Worm (Caenorhabditis elegans) whole organism, late embryonic: ENCODE measurements around the gene dnc-1.

Source experiments
- F13H6.1 ChIP-seq: sonication (generic microtip); optimal IDR thresholded peaks from 2 replicates; lab custom pipeline; 2016; ENCODE audit warnings: missing genetic modification characterization, missing compliant biosample characterization
- T23F11.4 ChIP-seq: fragments of 200-800 bp; sonication (Bioruptor generic); optimal IDR thresholded peaks from 2 replicates; lab custom pipeline; 2018; ENCODE audit warnings: mild to moderate bottlenecking, missing genetic modification characterization, missing compliant biosample characterization
- Y22D7AL.16 ChIP-seq: sonication (generic microtip); optimal IDR thresholded peaks from 2 replicates; lab custom pipeline; 2016; ENCODE audit warnings: missing genetic modification characterization, missing compliant biosample characterization
- ama-1 ChIP-seq: fragments of 150-350 bp; optimal IDR thresholded peaks from 2 replicates; lab custom pipeline; 2014
- ceh-14 ChIP-seq: sonication (generic microtip); optimal IDR thresholded peaks from 2 replicates; lab custom pipeline; 2016; ENCODE audit warnings: missing genotype, missing genetic modification characterization, missing compliant biosample characterization
- ceh-18 ChIP-seq: sonication (generic microtip); optimal IDR thresholded peaks from 2 replicates; lab custom pipeline; 2016; ENCODE audit warnings: missing genetic modification characterization, missing compliant biosample characterization
- ceh-19 ChIP-seq: fragments of 200-800 bp; sonication (Bioruptor generic); optimal IDR thresholded peaks from 2 replicates; lab custom pipeline; 2018; ENCODE audit warnings: mild to moderate bottlenecking, missing genetic modification characterization, missing compliant biosample characterization
- ceh-22 ChIP-seq: sonication (generic microtip); optimal IDR thresholded peaks from 2 replicates; lab custom pipeline; 2017; ENCODE audit warnings: missing biosample characterization, missing genetic modification characterization
- ceh-24 ChIP-seq: sonication (generic microtip); optimal IDR thresholded peaks from 2 replicates; lab custom pipeline; 2016; ENCODE audit warnings: mild to moderate bottlenecking, missing genetic modification characterization, missing compliant biosample characterization
- ceh-31 ChIP-seq: sonication (generic microtip); optimal IDR thresholded peaks from 2 replicates; lab custom pipeline; 2016; ENCODE audit warnings: missing genetic modification characterization, missing compliant biosample characterization
- ceh-34 ChIP-seq: sonication (generic microtip); optimal IDR thresholded peaks from 2 replicates; lab custom pipeline; 2016; ENCODE audit warnings: mild to moderate bottlenecking, missing genetic modification characterization, missing compliant biosample characterization
- ceh-48 ChIP-seq: sonication (generic microtip); optimal IDR thresholded peaks from 2 replicates; lab custom pipeline; 2016; ENCODE audit warnings: missing genetic modification characterization, inconsistent platforms, missing compliant biosample characterization
- ceh-9 ChIP-seq: sonication (generic microtip); optimal IDR thresholded peaks from 2 replicates; lab custom pipeline; 2016; ENCODE audit warnings: mild to moderate bottlenecking, missing genetic modification characterization, inconsistent platforms, missing compliant biosample characterization
- elt-2 ChIP-seq: sonication (generic microtip); optimal IDR thresholded peaks from 2 replicates; lab custom pipeline; 2016; ENCODE audit warnings: missing genetic modification reagents, missing genetic modification characterization, missing compliant biosample characterization
- elt-4 ChIP-seq: sonication (generic microtip); optimal IDR thresholded peaks from 2 replicates; lab custom pipeline; 2016; ENCODE audit warnings: missing genetic modification characterization, missing compliant biosample characterization
- ets-4 ChIP-seq: sonication (generic microtip); optimal IDR thresholded peaks from 2 replicates; lab custom pipeline; 2016; ENCODE audit warnings: missing genetic modification characterization, missing compliant biosample characterization
- fkh-10 ChIP-seq: fragments of 150-350 bp; optimal IDR thresholded peaks from 2 replicates; lab custom pipeline; 2014; ENCODE audit warnings: missing biosample characterization, missing genetic modification reagents, missing genetic modification characterization
- fkh-6 ChIP-seq: sonication (generic microtip); optimal IDR thresholded peaks from 2 replicates; lab custom pipeline; 2016; ENCODE audit warnings: missing genetic modification characterization, missing compliant biosample characterization
- gmeb-2 ChIP-seq: sonication (generic microtip); optimal IDR thresholded peaks from 2 replicates; lab custom pipeline; 2016; ENCODE audit warnings: missing genetic modification characterization, inconsistent platforms, missing compliant biosample characterization
- hlh-30 ChIP-seq: sonication (generic microtip); optimal IDR thresholded peaks from 2 replicates; lab custom pipeline; 2017; ENCODE audit warnings: antibody characterized with exemption, missing genetic modification characterization, missing compliant biosample characterization; ENCODE audit not compliant: insufficient read depth
- lim-6 ChIP-seq: sonication (generic microtip); optimal IDR thresholded peaks from 2 replicates; lab custom pipeline; 2016; ENCODE audit warnings: missing genetic modification characterization, missing compliant biosample characterization
- mec-3 ChIP-seq: sonication (generic microtip); optimal IDR thresholded peaks from 2 replicates; lab custom pipeline; 2016; ENCODE audit warnings: borderline replicate concordance, missing genetic modification characterization, missing compliant biosample characterization
- nfya-1 ChIP-seq: sonication (generic microtip); optimal IDR thresholded peaks from 2 replicates; lab custom pipeline; 2017; ENCODE audit warnings: missing genetic modification characterization, mild to moderate bottlenecking, missing compliant biosample characterization, antibody characterized with exemption, moderate library complexity
- nhr-11 ChIP-seq: fragments of 150-350 bp; optimal IDR thresholded peaks from 2 replicates; lab custom pipeline; 2014; ENCODE audit warnings: missing biosample characterization, missing genetic modification characterization
- npax-4 ChIP-seq: sonication (generic microtip); optimal IDR thresholded peaks from 2 replicates; lab custom pipeline; 2016; ENCODE audit warnings: missing genetic modification characterization, missing compliant biosample characterization
- pat-9 ChIP-seq: fragments of 200-800 bp; sonication (Bioruptor generic); optimal IDR thresholded peaks from 2 replicates; lab custom pipeline; 2018; ENCODE audit warnings: mild to moderate bottlenecking, missing genetic modification characterization, moderate library complexity, missing compliant biosample characterization
- pax-1 ChIP-seq: fragments of 150-350 bp; optimal IDR thresholded peaks from 2 replicates; lab custom pipeline; 2014; ENCODE audit warnings: missing biosample characterization, missing genetic modification characterization
- pha-2 ChIP-seq: sonication (generic microtip); optimal IDR thresholded peaks from 2 replicates; lab custom pipeline; 2017; ENCODE audit warnings: mild to moderate bottlenecking, missing genetic modification characterization, missing compliant biosample characterization
- pqm-1 ChIP-seq: sonication (generic microtip); optimal IDR thresholded peaks from 2 replicates; lab custom pipeline; 2016; ENCODE audit warnings: missing genetic modification characterization, missing compliant biosample characterization
- pros-1 ChIP-seq: fragments of 150-350 bp; optimal IDR thresholded peaks from 2 replicates; lab custom pipeline; 2014; ENCODE audit warnings: missing biosample characterization, missing genetic modification reagents, missing genetic modification characterization
- rnt-1 ChIP-seq: sonication (generic microtip); optimal IDR thresholded peaks from 2 replicates; lab custom pipeline; 2016; ENCODE audit warnings: missing genetic modification characterization, missing compliant biosample characterization
- sox-4 ChIP-seq: sonication (generic microtip); optimal IDR thresholded peaks from 2 replicates; lab custom pipeline; 2017; ENCODE audit warnings: mild to moderate bottlenecking, missing genetic modification characterization, inconsistent platforms, missing compliant biosample characterization
- tbx-2 ChIP-seq: sonication (generic microtip); optimal IDR thresholded peaks from 2 replicates; lab custom pipeline; 2016; ENCODE audit warnings: missing genetic modification characterization, missing compliant biosample characterization
- tbx-7 ChIP-seq: sonication (generic microtip); optimal IDR thresholded peaks from 2 replicates; lab custom pipeline; 2016; ENCODE audit warnings: missing genotype, missing genetic modification characterization, missing compliant biosample characterization
- ttx-3 ChIP-seq: sonication (generic microtip); optimal IDR thresholded peaks from 2 replicates; lab custom pipeline; 2016; ENCODE audit warnings: missing genetic modification reagents, missing genetic modification characterization, missing compliant biosample characterization
- unc-3 ChIP-seq, 2 experiments: fragments of 200-800 bp in 1 of 2; sonication (Bioruptor generic) in 1 of 2; sonication (generic microtip) in 1 of 2; conservative IDR thresholded peaks in 1 of 2; optimal IDR thresholded peaks in 1 of 2; 2 replicates each; pipeline versions ENCODE4 v1.3.6 to Lab custom; 2016 to 2022; ENCODE audit warnings: missing compliant biosample characterization in 2 of 2, missing genetic modification characterization in 2 of 2, missing genetic modification reagents in 1 of 2
- unc-55 ChIP-seq: sonication (generic microtip); optimal IDR thresholded peaks from 2 replicates; lab custom pipeline; 2017; ENCODE audit warnings: missing biosample characterization, missing genetic modification reagents, missing genetic modification characterization
- zip-5 ChIP-seq: sonication (generic microtip); optimal IDR thresholded peaks from 2 replicates; lab custom pipeline; 2016; ENCODE audit warnings: missing genetic modification characterization, missing compliant biosample characterization
- ztf-16 ChIP-seq: sonication (generic microtip); optimal IDR thresholded peaks from 2 replicates; lab custom pipeline; 2017; ENCODE audit warnings: missing genetic modification characterization, missing compliant biosample characterization

The dnc-1 gene

ce11 chrIV:10909206-10909605, 23.8 kb downstream of the dnc-1 start, which contains the start of gene ZK596.2:
TSS of gene ZK596.2 (minus strand) at chrIV:10909306.
- TF ChIP-seq F13H6.1 (tag; lab: Kevin White, UChicago) (no peak), ceh-9 (tag; lab: Kevin White, UChicago) (no peak), rnt-1 (tag; lab: Kevin White, UChicago) (no peak), ceh-18 (tag; lab: Kevin White, UChicago) (no peak), ceh-31 (no peak), elt-4 (tag; lab: Kevin White, UChicago) (no peak), npax-4 (tag; lab: Kevin White, UChicago) (no peak), tbx-7 (tag; lab: Kevin White, UChicago) (no peak), ceh-34 (tag; lab: Kevin White, UChicago) (no peak), ceh-22 (tag; lab: Kevin White, UChicago) (no peak), ceh-14 (tag; lab: Kevin White, UChicago) (no peak), ceh-24 (tag; lab: Kevin White, UChicago) (no peak), fkh-6 (tag; lab: Kevin White, UChicago) (no peak), pros-1 (no peak), unc-55 (GFP tag; lab: Kevin White, UChicago) (no peak), zip-5 (no peak), Y22D7AL.16 (tag; lab: Kevin White, UChicago) (no peak), ets-4 (no peak), ztf-16 (tag; lab: Kevin White, UChicago) (no peak)

- TF ChIP-seq pat-9 (no peak), F13H6.1 (tag; lab: Kevin White, UChicago) (no peak), sox-4 (no peak), nfya-1 (tag; lab: Kevin White, UChicago) (no peak), pha-2 (tag; lab: Kevin White, UChicago) (no peak), ceh-14 (tag; lab: Kevin White, UChicago) (no peak), tbx-7 (tag; lab: Kevin White, UChicago) (no peak), pqm-1 (tag; lab: Kevin White, UChicago) (no peak), ama-1 (no peak), T23F11.4 (GFP tag; lab: Kevin White, UChicago) (no peak), hlh-30 (tag; lab: Kevin White, UChicago) (no peak), elt-4 (tag; lab: Kevin White, UChicago) (no peak), ceh-19 (GFP tag; lab: Kevin White, UChicago) (no peak)
Observed at ce11 chrIV:10904282-10904681, 28.7 kb downstream of the dnc-1 start, which contains the start of gene ZK596.3. TSS of gene ZK596.3 (minus strand) at chrIV:10904382.

ce11 chrIV:10902476-10902875, 30.5 kb downstream of the dnc-1 start:
- TF ChIP-seq nhr-11 (tag; lab: Kevin White, UChicago) = no peak
- no peak for TF ChIP-seq mec-3 (tag; lab: Kevin White, UChicago)
- TF ChIP-seq tbx-2 (tag; lab: Kevin White, UChicago) = no peak
- TF ChIP-seq pax-1 (tag; lab: Kevin White, UChicago) = no peak
- no peak for TF ChIP-seq ceh-31
- TF ChIP-seq elt-2 = no peak
- TF ChIP-seq ceh-18 (tag; lab: Kevin White, UChicago) = no peak
- TF ChIP-seq gmeb-2 (tag; lab: Kevin White, UChicago) = no peak
- TF ChIP-seq lim-6 (tag; lab: Kevin White, UChicago) = no peak
- no peak for TF ChIP-seq nfya-1 (tag; lab: Kevin White, UChicago)
- no peak for TF ChIP-seq ttx-3
- no peak for TF ChIP-seq T23F11.4 (GFP tag; lab: Kevin White, UChicago)
- no peak for TF ChIP-seq ceh-34 (tag; lab: Kevin White, UChicago)
- no peak for TF ChIP-seq ama-1
- no peak for TF ChIP-seq ceh-48 (tag; lab: Kevin White, UChicago)
- TF ChIP-seq pqm-1 (tag; lab: Kevin White, UChicago) = no peak
- TF ChIP-seq Y22D7AL.16 (tag; lab: Kevin White, UChicago) = no peak
- TF ChIP-seq elt-4 (tag; lab: Kevin White, UChicago) = no peak
- no peak for TF ChIP-seq fkh-10 (GFP tag; lab: Kevin White, UChicago)
- TF ChIP-seq unc-3 (GFP tag; conservative IDR thresholded peaks at IDR 0.05; lab: Robert Waterston, UW) = no peak
- TF ChIP-seq unc-3 (tag; optimal IDR thresholded peaks at IDR 0.05; lab: Kevin White, UChicago) = no peak
- TF ChIP-seq, all 69 proteins: peak for 0
